Fruit fly (Drosophila melanogaster) whole organism, wandering third instar larva: ENCODE results near the gene gcm2.

Experiments
- GATAd ChIP-seq: sonication (Bioruptor generic); optimal IDR thresholded peaks from 2 replicates; lab custom pipeline; 2016; ENCODE audit warnings: missing biosample characterization, missing genetic modification characterization
- Jra ChIP-seq: sonication (Bioruptor generic); optimal IDR thresholded peaks from 2 replicates; lab custom pipeline; 2016; ENCODE audit warnings: missing biosample characterization, missing genetic modification characterization
- Mio ChIP-seq: sonication (Bioruptor generic); optimal IDR thresholded peaks from 2 replicates; lab custom pipeline; 2016; ENCODE audit warnings: missing biosample characterization, missing genetic modification characterization
- OdsH ChIP-seq: fragments of 200-800 bp; sonication (Bioruptor generic); optimal IDR thresholded peaks from 2 replicates; lab custom pipeline; 2016; ENCODE audit warnings: missing biosample characterization, mild to moderate bottlenecking, missing genetic modification characterization
- brk ChIP-seq: fragments of 200-800 bp; sonication (Bioruptor generic); optimal IDR thresholded peaks from 2 replicates; lab custom pipeline; 2016; ENCODE audit warnings: missing biosample characterization, mild to moderate bottlenecking, missing genetic modification characterization
- dsf ChIP-seq: sonication (Bioruptor generic); optimal IDR thresholded peaks from 2 replicates; lab custom pipeline; 2016; ENCODE audit warnings: missing biosample characterization, missing genetic modification characterization, borderline replicate concordance
- lola ChIP-seq: fragments of >200 bp; optimal IDR thresholded peaks from 2 replicates; lab custom pipeline; 2017; ENCODE audit warnings: missing biosample characterization, missing genetic modification characterization
- psq ChIP-seq: fragments of 200-800 bp; sonication (Bioruptor generic); optimal IDR thresholded peaks from 3 replicates; lab custom pipeline; 2017; ENCODE audit warnings: missing biosample characterization, mild to moderate bottlenecking, missing genetic modification characterization, moderate library complexity
- rgr ChIP-seq: fragments of 200-800 bp; sonication (Bioruptor generic); optimal IDR thresholded peaks from 3 replicates; lab custom pipeline; 2016; ENCODE audit warnings: missing biosample characterization, mild to moderate bottlenecking, missing genetic modification characterization

- TF ChIP-seq Jra = no peak
- no peak for TF ChIP-seq brk (GFP tag; lab: Kevin White, UChicago)
- TF ChIP-seq Mio (GFP tag; lab: Kevin White, UChicago) = no peak
- TF ChIP-seq psq (GFP tag; lab: Kevin White, UChicago) = no peak
- no peak for TF ChIP-seq lola (GFP tag; lab: Kevin White, UChicago)
- TF ChIP-seq OdsH = no peak
- TF ChIP-seq dsf (GFP tag; lab: Kevin White, UChicago) = no peak
- no peak for TF ChIP-seq rgr (GFP tag; lab: Kevin White, UChicago)
- no peak for TF ChIP-seq GATAd
Observed at dm6 chr2L:9612654-9613005, 4.3 kb downstream of the gcm2 start.
